Worm (Caenorhabditis elegans) whole organism, L1 larva: Measurements from ENCODE around the gene C06E4.8.
"Not testable (repeated sequence)": the region's sequence is repeated elsewhere in the genome, so short reads cannot be mapped to it uniquely, and the experiment has no call there.

Experiments
- C04F5.9 ChIP-seq: sonication (generic microtip); optimal IDR thresholded peaks from 2 replicates; lab custom pipeline; 2016; ENCODE audit warnings: missing genetic modification characterization, missing compliant biosample characterization
- C16A3.4 ChIP-seq: fragments of 150-350 bp; optimal IDR thresholded peaks from 2 replicates; lab custom pipeline; 2014; ENCODE audit warnings: missing biosample characterization, missing genetic modification characterization
- C34B4.2 ChIP-seq: sonication (generic microtip); optimal IDR thresholded peaks from 2 replicates; lab custom pipeline; 2017; ENCODE audit warnings: mild to moderate bottlenecking, missing genetic modification characterization, missing compliant biosample characterization
- Y116A8C.19 ChIP-seq: sonication (generic microtip); optimal IDR thresholded peaks from 2 replicates; lab custom pipeline; 2016; ENCODE audit warnings: missing compliant biosample characterization, missing genetic modification characterization, borderline replicate concordance
- alr-1 ChIP-seq: fragments of 200-800 bp; sonication (Bioruptor generic); optimal IDR thresholded peaks from 2 replicates; lab custom pipeline; 2018; ENCODE audit warnings: borderline replicate concordance, mild to moderate bottlenecking, missing genetic modification characterization, missing compliant biosample characterization
- ama-1 ChIP-seq: fragments of 150-350 bp; optimal IDR thresholded peaks from 2 replicates; lab custom pipeline; 2014
- blmp-1 ChIP-seq: fragments of 150-350 bp; optimal IDR thresholded peaks from 2 replicates; lab custom pipeline; 2014; ENCODE audit warnings: missing biosample characterization, missing genetic modification characterization
- ceh-82 ChIP-seq, 3 experiments: fragments of 150-350 bp in 1 of 3; sonication (generic microtip) in 2 of 3; optimal IDR thresholded peaks; 2 replicates each; lab custom pipeline; 2014 to 2017; ENCODE audit warnings: missing biosample characterization in 3 of 3, missing genetic modification characterization in 3 of 3
- ceh-90 ChIP-seq: sonication (generic microtip); optimal IDR thresholded peaks from 2 replicates; lab custom pipeline; 2016; ENCODE audit warnings: missing genetic modification characterization, missing compliant biosample characterization
- dsc-1 ChIP-seq: sonication (generic microtip); optimal IDR thresholded peaks from 2 replicates; lab custom pipeline; 2016; ENCODE audit warnings: mild to moderate bottlenecking, missing genetic modification characterization, missing compliant biosample characterization
- efl-1 ChIP-seq, 4 experiments: fragments of 150-350 bp; optimal IDR thresholded peaks in 3 of 4; peaks in 1 of 4; 1 replicate in 1 of 4; 2 replicates in 3 of 4; lab custom pipeline; 2014; ENCODE audit warnings: missing biosample characterization in 2 of 4, missing genetic modification characterization in 2 of 4, missing genetic modification reagents in 2 of 4
- egl-13 ChIP-seq: sonication (generic microtip); optimal IDR thresholded peaks from 2 replicates; lab custom pipeline; 2016; ENCODE audit warnings: missing genotype, missing genetic modification reagents, missing genetic modification characterization, missing compliant biosample characterization
- egl-27 ChIP-seq, 2 experiments: fragments of 150-350 bp in 1 of 2; sonication (generic microtip); optimal IDR thresholded peaks; 3 replicates each; lab custom pipeline; 2017 to 2018; ENCODE audit warnings: missing biosample characterization in 2 of 2, missing genetic modification characterization in 2 of 2, missing genetic modification reagents in 2 of 2
- elt-2 ChIP-seq: sonication (generic microtip); optimal IDR thresholded peaks from 2 replicates; lab custom pipeline; 2016; ENCODE audit warnings: missing genetic modification characterization, mild to moderate bottlenecking, inconsistent platforms, missing compliant biosample characterization, missing genetic modification reagents
- fkh-8 ChIP-seq: sonication (generic microtip); optimal IDR thresholded peaks from 2 replicates; lab custom pipeline; 2016; ENCODE audit warnings: mild to moderate bottlenecking, missing genetic modification characterization, missing compliant biosample characterization
- lin-14 ChIP-seq: fragments of 200-800 bp; sonication (Bioruptor generic); optimal IDR thresholded peaks from 2 replicates; lab custom pipeline; 2018; ENCODE audit warnings: mild to moderate bottlenecking, missing genetic modification characterization, moderate library complexity, missing compliant biosample characterization
- lin-35 ChIP-seq, 2 experiments: fragments of 150-350 bp; optimal IDR thresholded peaks; 2 replicates each; lab custom pipeline; 2014; ENCODE audit warnings: missing biosample characterization in 2 of 2, missing genetic modification characterization in 2 of 2, missing genetic modification reagents in 2 of 2
- mdl-1 ChIP-seq, 2 experiments: fragments of 150-350 bp; optimal IDR thresholded peaks; 2 replicates each; lab custom pipeline; 2014 to 2017; ENCODE audit warnings: missing biosample characterization in 2 of 2, missing genetic modification characterization in 2 of 2, inconsistent platforms in 1 of 2
- mep-1 ChIP-seq: fragments of 150-350 bp; optimal IDR thresholded peaks from 2 replicates; lab custom pipeline; 2014; ENCODE audit warnings: missing biosample characterization, missing genetic modification characterization
- nhr-19 ChIP-seq: fragments of 200-800 bp; sonication (Bioruptor generic); conservative IDR thresholded peaks from 2 replicates; pipeline ENCODE4 v1.3.6; 2022; ENCODE audit warnings: missing genetic modification characterization, missing compliant biosample characterization
- nhr-20 ChIP-seq: sonication (generic microtip); optimal IDR thresholded peaks from 2 replicates; lab custom pipeline; 2016; ENCODE audit warnings: mild to moderate bottlenecking, missing genetic modification characterization, missing compliant biosample characterization
- nhr-237 ChIP-seq: fragments of 150-350 bp; optimal IDR thresholded peaks from 2 replicates; lab custom pipeline; 2014; ENCODE audit warnings: missing biosample characterization, missing genetic modification characterization
- nhr-47 ChIP-seq: sonication (generic microtip); optimal IDR thresholded peaks from 2 replicates; lab custom pipeline; 2016; ENCODE audit warnings: mild to moderate bottlenecking, missing genetic modification characterization, moderate library complexity, missing compliant biosample characterization
- nhr-71 ChIP-seq: sonication (generic microtip); optimal IDR thresholded peaks from 2 replicates; lab custom pipeline; 2016; ENCODE audit warnings: mild to moderate bottlenecking, missing genetic modification characterization, moderate library complexity, missing compliant biosample characterization
- nhr-76 ChIP-seq: sonication (generic microtip); optimal IDR thresholded peaks from 2 replicates; lab custom pipeline; 2017; ENCODE audit warnings: missing biosample characterization, missing genetic modification characterization
- nhr-85 ChIP-seq: sonication (generic microtip); peaks from one replicate; lab custom pipeline; 2016; ENCODE audit warnings: missing genetic modification characterization, inconsistent platforms, missing compliant biosample characterization
- nhr-90 ChIP-seq: sonication (generic microtip); optimal IDR thresholded peaks from 2 replicates; lab custom pipeline; 2016; ENCODE audit warnings: mild to moderate bottlenecking, missing genetic modification characterization, missing compliant biosample characterization; ENCODE audit not compliant: poor library complexity
- rnt-1 ChIP-seq: sonication (generic microtip); optimal IDR thresholded peaks from 2 replicates; lab custom pipeline; 2016; ENCODE audit warnings: mild to moderate bottlenecking, missing genetic modification characterization, moderate library complexity, missing compliant biosample characterization
- skn-1 ChIP-seq: fragments of 150-350 bp; optimal IDR thresholded peaks from 2 replicates; lab custom pipeline; 2014; ENCODE audit warnings: missing biosample characterization, missing genetic modification characterization
- snpc-4 ChIP-seq: fragments of 150-350 bp; optimal IDR thresholded peaks from 2 replicates; lab custom pipeline; 2014; ENCODE audit warnings: missing biosample characterization, missing genetic modification characterization
- snu-23 ChIP-seq: sonication (generic microtip); optimal IDR thresholded peaks from 2 replicates; lab custom pipeline; 2016; ENCODE audit warnings: missing genetic modification characterization, missing compliant biosample characterization
- sox-4 ChIP-seq: sonication (generic microtip); optimal IDR thresholded peaks from 2 replicates; lab custom pipeline; 2016; ENCODE audit warnings: missing genetic modification characterization, missing compliant biosample characterization
- xbp-1 ChIP-seq: sonication (generic microtip); optimal IDR thresholded peaks from 2 replicates; lab custom pipeline; 2016; ENCODE audit warnings: missing genetic modification characterization, missing compliant biosample characterization
- ztf-4 ChIP-seq: fragments of 150-350 bp; optimal IDR thresholded peaks from 2 replicates; lab custom pipeline; 2014; ENCODE audit warnings: missing biosample characterization, missing genetic modification characterization

Gene C06E4.8

ce11 chrIV:7260587-7260986 lies 25.1 kb downstream of the C06E4.8 start, which contains the start of gene C06E4.3:
Gene C06E4.3, plus strand, starts transcription at chrIV:7260875.
- peak; percentile 15 for TF ChIP-seq nhr-71 (tag; lab: Kevin White, UChicago)
- peak; percentile 73 for TF ChIP-seq lin-14 (GFP tag; lab: Kevin White, UChicago)
- TF ChIP-seq egl-13 (tag; lab: Kevin White, UChicago) = no peak
- peak; percentile 30 for TF ChIP-seq fkh-8 (tag; lab: Kevin White, UChicago)
- TF ChIP-seq sox-4 (tag; lab: Kevin White, UChicago) = no peak
- peak; percentile 25 for TF ChIP-seq mep-1 (tag; lab: Kevin White, UChicago)
- no peak for TF ChIP-seq efl-1 (optimal IDR thresholded peaks at IDR 0.05; lab: Kevin White, UChicago)
- no peak for TF ChIP-seq efl-1 (GFP tag; optimal IDR thresholded peaks at IDR 0.05 in 1 of 2; lab: Kevin White, UChicago)
- no peak for TF ChIP-seq C16A3.4 (tag; lab: Kevin White, UChicago)
- peak; percentile 13 for TF ChIP-seq skn-1 (tag; lab: Kevin White, UChicago)
- no peak for TF ChIP-seq ztf-4
- TF ChIP-seq C34B4.2 (tag; lab: Kevin White, UChicago) = no peak
- no peak for TF ChIP-seq mdl-1 (tag; optimal IDR thresholded peaks at IDR 0.05; lab: Kevin White, UChicago)
- TF ChIP-seq snu-23 (GFP tag; lab: Kevin White, UChicago) = peak; percentile 22

DNA sequence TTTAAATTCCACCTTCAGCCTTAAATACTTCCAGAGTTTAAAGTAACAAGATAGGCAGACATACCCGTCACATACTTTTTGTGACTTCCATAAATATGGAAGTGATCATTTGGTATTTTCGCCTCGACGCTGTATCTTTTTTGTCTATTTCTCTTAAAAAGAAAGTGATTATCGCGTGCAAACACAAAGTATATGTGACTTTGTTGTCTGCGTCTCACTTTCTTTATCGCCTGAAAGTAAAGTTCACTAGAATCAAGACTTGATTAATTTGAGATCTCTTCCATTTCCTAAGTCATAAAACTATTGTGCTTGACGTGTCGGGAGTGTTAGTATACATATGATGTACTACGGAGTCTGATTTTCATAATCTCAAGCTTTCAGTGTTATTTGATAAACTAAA lies 27.4 kb downstream of the C06E4.8 start, which contains the start of gene C06E4.6:
C06E4.6 (minus strand) TSS at position 51 of the 400 bp plus-strand sequence.
- TF ChIP-seq nhr-237 (tag; lab: Kevin White, UChicago) (peak; percentile 18), blmp-1 (tag; lab: Kevin White, UChicago) (peak; percentile 37), snpc-4 (tag; lab: Kevin White, UChicago) (no peak), nhr-71 (tag; lab: Kevin White, UChicago) (peak; percentile 50), ceh-82 (tag; optimal IDR thresholded peaks at IDR 0.05; lab: Kevin White, UChicago) (peak in 1 of 3 experiments; percentile 10), dsc-1 (tag; lab: Kevin White, UChicago) (peak; percentile 52), nhr-20 (peak; percentile 28), rnt-1 (tag; lab: Kevin White, UChicago) (peak; percentile 19), elt-2 (tag; lab: Kevin White, UChicago) (peak; percentile 10), sox-4 (tag; lab: Kevin White, UChicago) (no peak), Y116A8C.19 (tag; lab: Kevin White, UChicago) (no peak), nhr-47 (tag; lab: Kevin White, UChicago) (peak; percentile 11), C04F5.9 (no peak), alr-1 (tag; lab: Kevin White, UChicago) (no peak), nhr-90 (tag; lab: Kevin White, UChicago) (no peak), snu-23 (GFP tag; lab: Kevin White, UChicago) (peak; percentile 32), lin-14 (GFP tag; lab: Kevin White, UChicago) (peak; percentile 77), efl-1 (optimal IDR thresholded peaks at IDR 0.05; lab: Kevin White, UChicago) (peak; percentile 28 to 40), efl-1 (GFP tag; optimal IDR thresholded peaks at IDR 0.05 in 1 of 2; lab: Kevin White, UChicago) (peak in 1 of 2 experiments; percentile 12), fkh-8 (tag; lab: Kevin White, UChicago) (peak; percentile 43), ama-1 (lab: Kevin White, UChicago) (no peak), nhr-19 (GFP tag; lab: Robert Waterston, UW) (peak; percentile 30), lin-35 (GFP tag; optimal IDR thresholded peaks at IDR 0.05; lab: Kevin White, UChicago) (peak in 1 of 2 experiments; percentile 34), xbp-1 (tag; lab: Kevin White, UChicago) (no peak), nhr-76 (no peak), nhr-85 (tag; lab: Kevin White, UChicago) (peak; percentile 70)

- TF ChIP-seq sox-4, mep-1, alr-1 (tag; lab: Kevin White, UChicago): not testable (repeated sequence)
- TF ChIP-seq, all 84 proteins: peak for 0; not testable (repeated sequence) for 84
Measured at ce11 chrIV:7254690-7255089, 31.0 kb downstream of the C06E4.8 start, which contains the start of gene C06E4.5. Gene C06E4.5, plus strand, starts transcription at chrIV:7254990.

DNA sequence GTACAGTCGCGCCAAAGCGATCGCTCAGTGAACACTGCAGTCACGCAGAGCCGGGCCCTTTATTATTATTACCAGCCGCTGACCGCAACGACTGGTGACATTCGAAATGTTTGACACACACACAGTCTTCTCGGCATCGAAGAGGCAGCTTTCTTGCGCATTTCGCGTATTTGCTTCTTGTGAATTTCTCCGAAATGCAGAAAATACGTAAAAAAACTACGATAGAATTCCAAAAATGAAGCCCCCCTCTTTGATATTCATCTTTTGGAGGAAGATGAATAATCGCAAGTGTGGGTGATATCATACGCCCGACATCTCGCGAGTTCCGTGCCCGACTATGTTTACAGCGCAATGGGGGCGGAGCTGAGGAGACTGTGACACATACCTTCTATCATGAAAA lies 32.4 kb downstream of the C06E4.8 start:
- TF ChIP-seq C04F5.9 (no peak), snpc-4 (tag; lab: Kevin White, UChicago) (peak; percentile 74), egl-27 (tag; optimal IDR thresholded peaks at IDR 0.05; lab: Kevin White, UChicago) (no peak), rnt-1 (tag; lab: Kevin White, UChicago) (peak; percentile 9), ceh-90 (tag; lab: Kevin White, UChicago) (no peak)
